Fruit fly (Drosophila melanogaster): ENCODE measurements around the gene odd.

odd gene

dm6 chr2L:3557471-3557870, 49.1 kb downstream of the odd start (continued):
- TF ChIP-seq dsx (GFP tag; optimal IDR thresholded peaks at IDR 0.05; ENCODE audit: poor library complexity, severe bottlenecking): peak; percentile 63
- TF ChIP-seq CG10631 (GFP tag; optimal IDR thresholded peaks at IDR 0.05): peak; percentile 58
- TF ChIP-seq salr (GFP tag; optimal IDR thresholded peaks at IDR 0.05): peak in 1 of 2 experiments; percentile 15
- TF ChIP-seq Sox15 (GFP tag; optimal IDR thresholded peaks at IDR 0.05): no peak
- no peak for TF ChIP-seq CG7368 (GFP tag; optimal IDR thresholded peaks at IDR 0.05)
- TF ChIP-seq cyc (GFP tag; optimal IDR thresholded peaks at IDR 0.05): no peak
- TF ChIP-seq Met (GFP tag; optimal IDR thresholded peaks at IDR 0.05): peak; percentile 8
- TF ChIP-seq svp (GFP tag): no peak
- TF ChIP-seq CG15336 (GFP tag; IDR thresholded peaks at IDR 0.05): no peak
- peak; percentile 35 for TF ChIP-seq OdsH (GFP tag; optimal IDR thresholded peaks at IDR 0.05)
- no peak for TF ChIP-seq CG34406 (GFP tag; optimal IDR thresholded peaks at IDR 0.05)
- peak; percentile 57 for TF ChIP-seq pdm3 (GFP tag; optimal IDR thresholded peaks at IDR 0.05)
- no peak for TF ChIP-seq Hr39 (GFP tag; optimal IDR thresholded peaks at IDR 0.05)
- peak; percentile 33 for TF ChIP-seq acj6 (GFP tag; optimal IDR thresholded peaks at IDR 0.05)
- peak; percentile 59 for TF ChIP-seq CG3919 (GFP tag; optimal IDR thresholded peaks at IDR 0.05)
- no peak for TF ChIP-seq lz (GFP tag; optimal IDR thresholded peaks at IDR 0.05)
- peak; percentile 31 for TF ChIP-seq CG6792 (GFP tag; optimal IDR thresholded peaks at IDR 0.05)
- TF ChIP-seq Hr4 (GFP tag; optimal IDR thresholded peaks at IDR 0.05): peak; percentile 55
- peak; percentile 68 for TF ChIP-seq CG1621 (tag; optimal IDR thresholded peaks at IDR 0.05)
- no peak for TF ChIP-seq CG8319 (GFP tag; optimal IDR thresholded peaks at IDR 0.05)
- peak; percentile 10 for TF ChIP-seq Sox14 (GFP tag; optimal IDR thresholded peaks at IDR 0.05)
- peak; percentile 60 for TF ChIP-seq CG3032 (tag; optimal IDR thresholded peaks at IDR 0.05)
- TF ChIP-seq Hr38 (GFP tag; optimal IDR thresholded peaks at IDR 0.05): no peak
- TF ChIP-seq esn (GFP tag; optimal IDR thresholded peaks at IDR 0.05): no peak
- no peak for TF ChIP-seq dac (GFP tag; optimal IDR thresholded peaks at IDR 0.05)
- no peak for TF ChIP-seq fd85E (GFP tag; optimal IDR thresholded peaks at IDR 0.05)
- TF ChIP-seq Eip75B (GFP tag; optimal IDR thresholded peaks at IDR 0.05): peak; percentile 53
- TF ChIP-seq CG11762 (GFP tag; optimal IDR thresholded peaks at IDR 0.05; ENCODE audit: insufficient read depth): no peak
- no peak for TF ChIP-seq CG31627 (GFP tag; optimal IDR thresholded peaks at IDR 0.05)
- TF ChIP-seq CG32006 (GFP tag; optimal IDR thresholded peaks at IDR 0.05): peak; percentile 49
- peak; percentile 52 for TF ChIP-seq fd59A (GFP tag; optimal IDR thresholded peaks at IDR 0.05)
- TF ChIP-seq topi (GFP tag; optimal IDR thresholded peaks at IDR 0.05): no peak
- no peak for TF ChIP-seq vri (GFP tag; optimal IDR thresholded peaks at IDR 0.05)
- peak; percentile 56 for TF ChIP-seq achi (GFP tag; optimal IDR thresholded peaks at IDR 0.05)

- TF ChIP-seq CG11762 (GFP tag; optimal IDR thresholded peaks at IDR 0.05; ENCODE audit: insufficient read depth) (no peak), CG10669 (GFP tag; optimal IDR thresholded peaks at IDR 0.05) (no peak)
Measured at dm6 chr2L:3556937-3557336, 49.6 kb downstream of the odd start.

dm6 chr2L:3555408-3556058, 51.0 kb downstream of the odd start:
- no peak for TF ChIP-seq CG8319 (GFP tag; optimal IDR thresholded peaks at IDR 0.05)
- peak; percentile 53 for TF ChIP-seq svp (GFP tag)
- peak; percentile 45 for TF ChIP-seq Eip78C (GFP tag)
